Worm (Caenorhabditis elegans): ENCODE results near the gene Y50D4B.1.

Gene Y50D4B.1

DNA sequence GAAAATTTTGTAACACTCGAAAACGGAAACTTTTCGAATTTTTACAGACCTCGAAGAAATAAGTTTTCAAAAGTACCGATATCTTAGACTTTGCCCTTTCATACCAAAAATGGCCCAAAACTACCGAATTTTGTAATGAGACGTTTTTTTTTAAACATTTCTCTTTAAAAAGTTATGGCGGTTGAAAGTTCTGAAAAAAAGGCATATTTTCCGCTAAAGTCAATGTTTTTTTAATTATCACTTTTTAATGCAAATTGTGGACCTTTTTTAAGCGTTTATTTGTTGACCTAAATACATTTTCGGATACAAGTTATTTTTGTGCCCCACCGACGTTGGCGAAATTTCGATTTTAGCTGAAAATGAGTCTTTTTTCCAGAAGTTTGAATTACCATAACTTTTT is 10.2 kb upstream of the Y50D4B.1 start:
- TF ChIP-seq C38D4.7 (GFP tag; optimal IDR thresholded peaks at IDR 0.05): no peak

DNA sequence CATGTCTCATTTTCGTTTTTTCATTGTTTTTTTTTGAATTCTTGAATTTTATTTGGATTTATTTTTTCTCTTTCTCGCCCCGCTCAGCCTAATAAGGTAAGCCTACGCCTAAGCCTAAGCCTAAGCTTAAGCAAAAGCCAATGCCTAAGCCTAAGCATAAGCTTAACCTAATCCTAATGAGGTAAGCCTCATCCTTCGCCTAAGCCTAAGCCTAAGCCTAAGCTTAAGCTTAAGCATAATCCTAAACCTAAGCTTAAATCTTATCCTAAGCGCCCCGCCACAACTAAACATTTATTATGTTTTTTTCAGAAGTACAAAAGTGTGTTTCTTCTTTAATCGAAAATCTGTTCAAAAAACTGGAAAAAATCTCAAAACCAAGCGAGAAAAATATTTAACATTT is 578 bp upstream of the Y50D4B.1 start:
- no peak for TF ChIP-seq nfya-1 (tag; optimal IDR thresholded peaks at IDR 0.05)
- peak; percentile 66 for TF ChIP-seq dve-1 (tag; optimal IDR thresholded peaks at IDR 0.05)

ce11 chrV:1120101-1120500 is 7.3 kb downstream of the Y50D4B.1 start:
- no peak for TF ChIP-seq ceh-24 (tag; optimal IDR thresholded peaks at IDR 0.05)
- no peak for TF ChIP-seq hlh-8 (tag; optimal IDR thresholded peaks at IDR 0.05)

DNA sequence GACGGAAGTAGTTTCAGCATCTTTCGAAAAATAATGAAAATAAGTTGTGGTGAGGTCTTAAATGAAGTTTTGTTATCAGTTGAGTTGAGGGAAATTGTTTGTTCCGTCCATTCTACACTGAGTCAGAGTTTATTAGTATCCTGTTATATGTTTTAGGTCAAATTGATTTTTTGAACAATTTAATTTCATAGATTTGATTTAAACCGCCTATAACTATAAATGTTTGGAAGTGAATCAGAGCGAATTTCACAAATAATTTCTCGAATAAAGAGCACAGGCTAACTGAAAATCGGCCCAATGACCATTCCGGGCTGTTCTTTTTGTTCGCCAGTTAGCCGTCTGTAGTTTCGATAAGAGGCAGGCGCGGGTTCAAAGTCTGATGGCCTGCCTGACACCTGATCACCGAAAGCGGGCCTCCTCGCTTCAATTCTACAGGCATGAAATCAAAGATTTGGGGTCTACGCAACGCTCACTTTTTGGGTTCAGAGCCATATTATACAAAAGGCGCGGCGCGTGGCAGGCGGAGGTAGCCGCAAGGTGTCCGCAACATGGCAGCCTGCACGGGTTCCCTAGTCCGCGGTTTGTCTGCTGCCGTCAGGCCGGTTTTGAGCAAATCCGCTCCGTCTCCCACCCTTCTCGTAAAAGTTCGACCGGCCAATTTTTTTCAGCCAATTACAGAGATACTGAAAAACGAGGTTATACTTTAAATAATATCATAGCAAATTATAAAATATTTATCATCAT is 19.3 kb downstream of the Y50D4B.1 start, which contains the start of gene W07B8.4:
Gene W07B8.4 (minus strand): TSS at position 51 of the 744 bp plus-strand sequence.
- no peak for TF ChIP-seq pat-9 (tag; optimal IDR thresholded peaks at IDR 0.05)
- no peak for TF ChIP-seq T23F11.4 (GFP tag; optimal IDR thresholded peaks at IDR 0.05)
- TF ChIP-seq odd-2 (tag; optimal IDR thresholded peaks at IDR 0.05): no peak
- no peak for TF ChIP-seq pax-1 (tag; optimal IDR thresholded peaks at IDR 0.05)
- TF ChIP-seq ceh-34 (tag; optimal IDR thresholded peaks at IDR 0.05): no peak
- TF ChIP-seq pha-4 (tag; optimal IDR thresholded peaks at IDR 0.05): no peak
- no peak for TF ChIP-seq pqm-1 (tag; optimal IDR thresholded peaks at IDR 0.05)

DNA sequence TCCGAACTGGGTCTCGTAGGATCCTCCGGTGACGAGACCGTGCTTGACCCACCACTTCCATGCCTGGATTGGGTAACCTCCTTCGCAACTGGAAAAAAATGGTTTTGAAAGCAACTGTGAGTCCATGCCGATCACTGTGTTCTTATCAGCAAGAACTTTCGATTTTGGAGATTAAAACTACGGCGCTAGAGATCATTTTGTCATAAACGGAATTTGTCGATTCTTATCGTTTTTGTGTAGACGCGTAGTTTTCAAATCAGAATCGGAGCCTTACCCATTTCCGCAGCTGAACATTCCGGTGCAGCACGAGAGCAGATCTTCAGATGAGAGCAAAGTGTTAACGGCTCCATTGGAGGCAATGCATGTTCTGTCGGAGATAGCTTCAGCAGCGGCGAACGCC is 20.5 kb downstream of the Y50D4B.1 start:
- TF ChIP-seq ceh-31 (tag; optimal IDR thresholded peaks at IDR 0.05) (no peak), ref-2 (tag; optimal IDR thresholded peaks at IDR 0.05) (no peak), fax-1 (tag; optimal IDR thresholded peaks at IDR 0.05) (no peak), tbx-7 (tag; optimal IDR thresholded peaks at IDR 0.05) (no peak), npax-4 (tag; optimal IDR thresholded peaks at IDR 0.05) (no peak), ztf-16 (tag; optimal IDR thresholded peaks at IDR 0.05) (no peak), tbx-2 (tag; optimal IDR thresholded peaks at IDR 0.05) (no peak), odd-2 (tag; optimal IDR thresholded peaks at IDR 0.05) (no peak)

DNA sequence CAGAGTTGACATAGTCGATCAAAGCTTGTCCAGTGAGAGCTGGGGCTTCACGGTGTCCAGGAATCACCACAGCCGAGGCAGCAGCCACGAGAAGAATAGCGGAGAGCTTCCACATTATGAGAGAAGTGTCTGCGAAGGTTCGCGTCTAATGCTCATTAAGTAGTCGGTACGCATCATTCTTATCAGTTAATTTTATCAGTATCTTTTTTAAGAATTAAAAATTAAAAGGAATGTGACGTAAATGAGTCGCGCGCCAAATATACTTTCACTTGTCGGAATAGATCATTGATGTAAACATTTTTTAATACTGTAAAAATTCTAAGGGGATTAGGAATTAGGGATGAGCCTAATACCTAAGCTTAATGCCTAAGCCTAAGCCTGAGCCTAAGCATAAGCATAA is 21.1 kb downstream of the Y50D4B.1 start, which contains the start of gene cpr-5:
Gene cpr-5 (minus strand): TSS at position 197 of the 400 bp plus-strand sequence.
- no peak for TF ChIP-seq elt-4 (tag; optimal IDR thresholded peaks at IDR 0.05)
- TF ChIP-seq nhr-232 (tag; optimal IDR thresholded peaks at IDR 0.05): no peak
- TF ChIP-seq unc-3 (GFP tag; conservative IDR thresholded peaks at IDR 0.05): no peak
- TF ChIP-seq unc-3 (tag; optimal IDR thresholded peaks at IDR 0.05): no peak
- no peak for TF ChIP-seq pqm-1 (tag; optimal IDR thresholded peaks at IDR 0.05)
- TF ChIP-seq unc-55 (GFP tag; optimal IDR thresholded peaks at IDR 0.05): no peak
- no peak for TF ChIP-seq unc-86 (tag; optimal IDR thresholded peaks at IDR 0.05)
- no peak for TF ChIP-seq ceh-45 (GFP tag; IDR thresholded peaks at IDR 0.05)
- no peak for TF ChIP-seq eyg-1 (tag; optimal IDR thresholded peaks at IDR 0.05)
- no peak for TF ChIP-seq sox-4 (tag; optimal IDR thresholded peaks at IDR 0.05)
- TF ChIP-seq ceh-24 (tag; optimal IDR thresholded peaks at IDR 0.05): no peak
- no peak for TF ChIP-seq T23F11.4 (GFP tag; optimal IDR thresholded peaks at IDR 0.05)

DNA sequence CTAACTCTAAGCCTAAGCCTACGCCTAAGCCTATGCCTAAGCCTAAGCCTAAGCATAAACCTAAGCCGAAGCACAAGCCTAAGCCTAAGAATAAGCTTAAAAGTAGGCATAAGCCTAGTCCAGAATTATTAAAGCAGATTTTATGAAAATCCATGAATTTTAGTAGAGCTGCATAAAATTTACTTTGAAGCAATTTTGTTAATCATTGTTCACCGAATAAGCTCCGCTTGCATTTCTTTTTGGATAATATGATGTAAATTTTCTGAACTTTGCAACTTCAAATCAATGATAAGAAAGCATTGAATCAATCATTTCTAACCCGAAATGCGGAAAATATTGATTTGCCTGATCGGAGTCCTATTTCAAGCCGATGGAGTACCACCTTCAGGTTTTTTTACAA is 21.5 kb downstream of the Y50D4B.1 start, which contains the start of gene cpr-8:
Gene cpr-8 (plus strand): TSS at position 301 of the 400 bp plus-strand sequence.
- TF ChIP-seq unc-86 (tag; optimal IDR thresholded peaks at IDR 0.05): no peak
- no peak for TF ChIP-seq ref-2 (tag; optimal IDR thresholded peaks at IDR 0.05)
- TF ChIP-seq ahr-1 (tag; optimal IDR thresholded peaks at IDR 0.05): no peak
- TF ChIP-seq npax-4 (tag; optimal IDR thresholded peaks at IDR 0.05): no peak
- TF ChIP-seq ceh-34 (tag; optimal IDR thresholded peaks at IDR 0.05): no peak
- no peak for TF ChIP-seq gmeb-2 (tag; optimal IDR thresholded peaks at IDR 0.05)
- TF ChIP-seq ceh-48 (tag; optimal IDR thresholded peaks at IDR 0.05): no peak
- no peak for TF ChIP-seq ceh-45 (GFP tag; IDR thresholded peaks at IDR 0.05)
- TF ChIP-seq fax-1 (tag; optimal IDR thresholded peaks at IDR 0.05): no peak
- TF ChIP-seq hlh-13 (GFP tag; optimal IDR thresholded peaks at IDR 0.05): no peak
- no peak for TF ChIP-seq nhr-232 (tag; optimal IDR thresholded peaks at IDR 0.05)
- no peak for TF ChIP-seq mec-3 (tag; optimal IDR thresholded peaks at IDR 0.05; ENCODE audit: borderline replicate concordance)
- TF ChIP-seq ceh-24 (tag; optimal IDR thresholded peaks at IDR 0.05): no peak
- no peak for TF ChIP-seq F13H6.1 (tag; optimal IDR thresholded peaks at IDR 0.05)
- no peak for TF ChIP-seq sox-4 (tag; optimal IDR thresholded peaks at IDR 0.05)
- TF ChIP-seq pha-4 (tag; optimal IDR thresholded peaks at IDR 0.05): no peak
- TF ChIP-seq unc-55 (GFP tag; optimal IDR thresholded peaks at IDR 0.05): no peak

Data from whole organism, late embryonic.